Worm (Caenorhabditis elegans): ENCODE measurements around the gene cdkl-1.

cdkl-1 gene

DNA sequence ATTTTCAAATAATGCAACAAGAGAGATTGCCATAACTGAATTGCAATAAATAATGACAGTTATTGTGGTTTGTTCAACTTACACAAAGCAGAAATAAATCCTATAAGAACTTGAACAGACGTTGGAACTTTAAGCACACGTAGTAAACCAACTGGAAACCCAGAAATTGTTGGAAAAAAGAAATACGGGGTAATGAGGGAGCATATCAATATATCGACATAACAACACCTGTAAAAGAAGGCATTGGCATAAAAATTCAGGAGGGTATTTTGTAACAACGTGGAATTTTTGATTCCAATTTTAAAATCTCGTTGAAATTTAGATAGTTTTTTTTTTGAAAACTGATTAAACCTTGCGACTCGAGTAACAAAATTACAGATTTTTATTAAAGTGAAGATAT lies 42.2 kb upstream of the cdkl-1 start:
- TF ChIP-seq hlh-8 (tag; optimal IDR thresholded peaks at IDR 0.05) = no peak
- no peak for TF ChIP-seq ceh-18 (tag; optimal IDR thresholded peaks at IDR 0.05)

- TF ChIP-seq ceh-9 (tag; optimal IDR thresholded peaks at IDR 0.05) (no peak), F13H6.1 (tag; optimal IDR thresholded peaks at IDR 0.05) (no peak), ets-4 (tag; optimal IDR thresholded peaks at IDR 0.05) (no peak), K09A11.1 (tag; optimal IDR thresholded peaks at IDR 0.05; ENCODE audit: insufficient read depth) (no peak), ceh-24 (tag; optimal IDR thresholded peaks at IDR 0.05) (no peak), ceh-6 (GFP tag; optimal IDR thresholded peaks at IDR 0.05) (no peak), ztf-16 (tag; optimal IDR thresholded peaks at IDR 0.05) (no peak)
Observed at ce11 chrV:11057043-11057442, 41.7 kb upstream of the cdkl-1 start, which contains the start of gene srh-75. TSS of gene srh-75 (minus strand) at chrV:11057143.

ce11 chrV:11059180-11059579 lies 39.5 kb upstream of the cdkl-1 start, which contains the start of gene T04C12.1:
TSS of gene T04C12.1 (minus strand) at chrV:11059269.
- TF ChIP-seq ceh-2 (tag; optimal IDR thresholded peaks at IDR 0.05) = no peak
- peak; percentile 45 for TF ChIP-seq elt-2 (tag; optimal IDR thresholded peaks at IDR 0.05)

DNA sequence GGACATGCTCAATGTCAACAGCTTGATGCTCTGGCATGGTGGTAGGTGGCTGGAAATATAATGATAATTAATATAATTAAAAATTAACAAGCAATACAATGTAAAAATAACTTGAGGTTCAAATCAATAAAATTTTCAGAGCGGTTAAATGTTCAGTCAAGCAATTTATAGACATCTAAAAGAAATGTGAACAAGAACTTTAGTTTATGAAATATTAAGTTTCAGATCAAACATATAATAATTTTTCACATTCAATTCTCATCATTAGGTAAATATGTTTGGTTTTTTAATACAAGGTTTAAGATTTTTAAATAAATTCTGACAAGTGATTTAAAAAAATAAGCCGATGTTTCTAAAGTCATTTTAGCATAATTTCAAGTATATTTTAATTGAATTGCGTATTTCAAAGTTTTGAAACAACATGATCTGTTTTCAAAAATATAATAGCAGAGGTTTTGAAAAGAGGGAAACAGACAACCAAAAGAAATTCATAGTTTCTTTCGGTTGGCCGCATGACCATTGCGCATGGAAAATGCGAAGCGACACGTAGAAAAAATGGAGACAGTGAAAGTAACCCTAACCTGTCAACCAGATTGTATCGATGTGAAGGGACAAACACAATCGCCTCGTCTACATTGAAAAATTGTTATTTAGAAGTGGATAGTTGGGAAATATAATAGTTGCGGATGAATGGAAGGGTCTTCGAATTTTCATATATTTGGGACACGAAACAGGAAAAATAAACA lies 38.3 kb upstream of the cdkl-1 start, which contains the start of gene T04C12.11:
TSS of gene T04C12.11 (minus strand) at position 51 of the 746 bp plus-strand sequence.
- TF ChIP-seq unc-86 (tag; optimal IDR thresholded peaks at IDR 0.05) (no peak), odd-2 (tag; optimal IDR thresholded peaks at IDR 0.05) (no peak), elt-4 (tag; optimal IDR thresholded peaks at IDR 0.05) (no peak), ceh-31 (tag; optimal IDR thresholded peaks at IDR 0.05) (no peak), ahr-1 (tag; optimal IDR thresholded peaks at IDR 0.05) (no peak), dve-1 (tag; optimal IDR thresholded peaks at IDR 0.05) (no peak), pha-4 (tag; optimal IDR thresholded peaks at IDR 0.05) (no peak), lim-6 (tag; optimal IDR thresholded peaks at IDR 0.05) (no peak)

ce11 chrV:11061887-11062286 lies 36.8 kb upstream of the cdkl-1 start:
- TF ChIP-seq unc-55 (GFP tag; optimal IDR thresholded peaks at IDR 0.05) = no peak
- no peak for TF ChIP-seq elt-2 (tag; optimal IDR thresholded peaks at IDR 0.05)
- no peak for TF ChIP-seq ceh-45 (GFP tag; IDR thresholded peaks at IDR 0.05)
- TF ChIP-seq hlh-8 (tag; optimal IDR thresholded peaks at IDR 0.05) = no peak

- TF ChIP-seq dve-1 (tag; optimal IDR thresholded peaks at IDR 0.05) (no peak), fkh-10 (GFP tag; optimal IDR thresholded peaks at IDR 0.05) (no peak), che-1 (tag; optimal IDR thresholded peaks at IDR 0.05) (no peak), tbx-2 (tag; optimal IDR thresholded peaks at IDR 0.05) (no peak), C08G9.2 (tag; optimal IDR thresholded peaks at IDR 0.05) (no peak), pha-4 (tag; optimal IDR thresholded peaks at IDR 0.05) (no peak), ceh-14 (tag; optimal IDR thresholded peaks at IDR 0.05) (no peak), unc-55 (GFP tag; optimal IDR thresholded peaks at IDR 0.05) (no peak)
Observed at ce11 chrV:11063115-11063514, 35.6 kb upstream of the cdkl-1 start, which contains the start of gene T04C12.9. TSS of gene T04C12.9 (minus strand) at chrV:11063215.

DNA sequence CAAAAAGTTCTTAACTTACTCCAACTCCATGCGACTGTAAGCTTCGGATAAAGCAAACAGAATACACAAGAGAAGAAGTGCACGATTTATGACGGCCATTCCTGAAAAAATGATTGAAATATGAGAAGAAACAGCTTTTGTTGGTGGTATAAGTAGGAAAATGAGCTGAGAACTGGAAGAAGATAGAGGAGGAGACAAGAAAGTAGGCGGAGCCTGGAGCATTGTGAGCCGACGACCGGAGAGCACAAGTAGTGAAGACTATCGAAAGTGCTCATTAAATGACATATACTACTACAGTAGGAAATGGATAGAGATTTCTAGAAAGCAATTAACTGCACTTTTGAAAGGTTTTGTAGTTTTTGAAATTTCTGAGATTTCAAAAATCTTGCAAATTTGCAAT lies 33.2 kb upstream of the cdkl-1 start, which contains the start of gene nlp-80:
TSS of gene nlp-80 (minus strand) at position 101 of the 400 bp plus-strand sequence.
- TF ChIP-seq rnt-1 (tag; optimal IDR thresholded peaks at IDR 0.05) (no peak), ceh-6 (GFP tag; optimal IDR thresholded peaks at IDR 0.05) (no peak), ref-2 (tag; optimal IDR thresholded peaks at IDR 0.05) (no peak)
